Fruit fly (Drosophila melanogaster) whole organism, prepupa: ENCODE measurements around the gene CG31883.
A peak's percentile ranks its signal among the peaks of the same experiment; 100 is the strongest.

ENCODE experiments used
- Blimp-1 ChIP-seq: fragments of 200-800 bp; sonication (Bioruptor generic); optimal IDR thresholded peaks from 3 replicates; lab custom pipeline; 2017; ENCODE audit warnings: missing biosample characterization, missing genetic modification characterization, mild to moderate bottlenecking, moderate library complexity, missing genetic modification reagents
- CG10631 ChIP-seq: fragments of 200-800 bp; sonication (Bioruptor generic); optimal IDR thresholded peaks from 2 replicates; lab custom pipeline; 2016; ENCODE audit warnings: missing biosample characterization, missing genetic modification characterization
- CG10669 ChIP-seq: fragments of 200-800 bp; sonication (Bioruptor generic); optimal IDR thresholded peaks from 3 replicates; lab custom pipeline; 2018; ENCODE audit warnings: missing biosample characterization, mild to moderate bottlenecking, missing genetic modification characterization, moderate library complexity
- CG11294 ChIP-seq: fragments of 200-800 bp; sonication (Bioruptor generic); IDR thresholded peaks from 2 replicates; pipeline ENCODE4 v1.3.6; 2022; ENCODE audit warnings: missing biosample characterization, missing genetic modification characterization
- CG11762 ChIP-seq: fragments of 200-800 bp; sonication (Bioruptor generic); optimal IDR thresholded peaks from 3 replicates; lab custom pipeline; 2016; ENCODE audit warnings: missing biosample characterization, missing genetic modification characterization; ENCODE audit not compliant: insufficient read depth
- CG16779 ChIP-seq: fragments of 200-800 bp; sonication (Bioruptor generic); optimal IDR thresholded peaks from 3 replicates; lab custom pipeline; 2017; ENCODE audit warnings: missing biosample characterization, mild to moderate bottlenecking, missing genetic modification characterization
- CG31627 ChIP-seq: fragments of 200-800 bp; sonication (Bioruptor generic); optimal IDR thresholded peaks from 3 replicates; lab custom pipeline; 2016; ENCODE audit warnings: missing biosample characterization, missing genetic modification characterization
- CG34406 ChIP-seq: fragments of 200-800 bp; sonication (Bioruptor generic); optimal IDR thresholded peaks from 3 replicates; lab custom pipeline; 2016; ENCODE audit warnings: missing biosample characterization, missing genetic modification characterization
- CG3919 ChIP-seq: fragments of 200-800 bp; sonication (Bioruptor generic); optimal IDR thresholded peaks from 3 replicates; lab custom pipeline; 2016; ENCODE audit warnings: missing biosample characterization, missing genetic modification characterization
- CG6276 ChIP-seq: fragments of 200-800 bp; sonication (Bioruptor generic); optimal IDR thresholded peaks from 2 replicates; lab custom pipeline; 2017; ENCODE audit warnings: missing biosample characterization, mild to moderate bottlenecking, missing genetic modification characterization
- CG6792 ChIP-seq: fragments of 200-800 bp; sonication (Bioruptor generic); optimal IDR thresholded peaks from 3 replicates; lab custom pipeline; 2016; ENCODE audit warnings: missing biosample characterization, missing genetic modification characterization
- CG7368 ChIP-seq: fragments of 200-800 bp; sonication (Bioruptor generic); optimal IDR thresholded peaks from 3 replicates; lab custom pipeline; 2016; ENCODE audit warnings: missing biosample characterization, missing genetic modification characterization
- CG8119 ChIP-seq: fragments of 200-800 bp; sonication (Bioruptor generic); IDR thresholded peaks from 3 replicates; pipeline ENCODE4 v1.3.6; 2022; ENCODE audit warnings: missing biosample characterization, missing genetic modification characterization
- CG8319 ChIP-seq: fragments of 200-800 bp; sonication (Bioruptor generic); optimal IDR thresholded peaks from 3 replicates; lab custom pipeline; 2016; ENCODE audit warnings: missing biosample characterization, missing genetic modification characterization
- CG8632 ChIP-seq: fragments of 200-800 bp; sonication (Bioruptor generic); optimal IDR thresholded peaks from 3 replicates; lab custom pipeline; 2016; ENCODE audit warnings: missing biosample characterization, missing genetic modification characterization
- Eip75B ChIP-seq: fragments of 200-800 bp; sonication (Bioruptor generic); optimal IDR thresholded peaks from 3 replicates; lab custom pipeline; 2016; ENCODE audit warnings: missing biosample characterization, missing genetic modification characterization
- Eip78C ChIP-seq: fragments of 200-800 bp; sonication (Bioruptor generic); peaks from one replicate; lab custom pipeline; 2016; ENCODE audit warnings: missing biosample characterization, missing genetic modification characterization
- Eip93F ChIP-seq: fragments of 200-800 bp; sonication (Bioruptor generic); optimal IDR thresholded peaks from 2 replicates; lab custom pipeline; 2016; ENCODE audit warnings: missing biosample characterization, mild to moderate bottlenecking, missing genetic modification characterization
- Gug ChIP-seq: fragments of 200-800 bp; sonication (Bioruptor generic); IDR thresholded peaks from 2 replicates; pipeline ENCODE4 v1.3.6; 2022; ENCODE audit warnings: missing biosample characterization, missing genetic modification characterization
- Hr38 ChIP-seq: sonication (Bioruptor generic); optimal IDR thresholded peaks from 2 replicates; lab custom pipeline; 2016; ENCODE audit warnings: missing biosample characterization, missing genetic modification characterization
- Hr39 ChIP-seq: fragments of 200-800 bp; sonication (Bioruptor generic); optimal IDR thresholded peaks from 2 replicates; lab custom pipeline; 2016; ENCODE audit warnings: missing biosample characterization, missing genetic modification characterization
- Smox ChIP-seq: fragments of 200-800 bp; sonication (Bioruptor generic); optimal IDR thresholded peaks from 3 replicates; lab custom pipeline; 2016; ENCODE audit warnings: missing biosample characterization, missing genetic modification characterization
- Sox102F ChIP-seq: fragments of 200-800 bp; sonication (Bioruptor generic); optimal IDR thresholded peaks from 2 replicates; lab custom pipeline; 2016; ENCODE audit warnings: missing biosample characterization, mild to moderate bottlenecking, missing genetic modification characterization
- Sox14 ChIP-seq: fragments of 200-800 bp; sonication (Bioruptor generic); optimal IDR thresholded peaks from 3 replicates; lab custom pipeline; 2016; ENCODE audit warnings: missing biosample characterization, missing genetic modification characterization
- Sox15 ChIP-seq: fragments of 200-800 bp; sonication (Bioruptor generic); optimal IDR thresholded peaks from 3 replicates; lab custom pipeline; 2016; ENCODE audit warnings: missing biosample characterization, missing genetic modification characterization
- achi ChIP-seq: fragments of 200-800 bp; sonication (Bioruptor generic); optimal IDR thresholded peaks from 3 replicates; lab custom pipeline; 2016; ENCODE audit warnings: missing biosample characterization, missing genetic modification characterization
- cyc ChIP-seq: fragments of 200-800 bp; sonication (Bioruptor generic); optimal IDR thresholded peaks from 3 replicates; lab custom pipeline; 2016; ENCODE audit warnings: missing biosample characterization, missing genetic modification characterization
- eg ChIP-seq: fragments of 200-800 bp; sonication (Bioruptor generic); IDR thresholded peaks from 3 replicates; pipeline ENCODE4 v1.3.6; 2022; ENCODE audit warnings: missing biosample characterization, missing genetic modification characterization
- esn ChIP-seq: fragments of 200-800 bp; sonication (Bioruptor generic); optimal IDR thresholded peaks from 2 replicates; lab custom pipeline; 2016; ENCODE audit warnings: missing biosample characterization, mild to moderate bottlenecking, missing genetic modification characterization, moderate library complexity
- fkh ChIP-seq: fragments of 200-800 bp; sonication (Bioruptor generic); optimal IDR thresholded peaks from 3 replicates; lab custom pipeline; 2017; ENCODE audit warnings: missing biosample characterization, mild to moderate bottlenecking, missing genetic modification characterization, moderate library complexity
- lz ChIP-seq: fragments of 200-800 bp; sonication (Bioruptor generic); optimal IDR thresholded peaks from 3 replicates; lab custom pipeline; 2016; ENCODE audit warnings: missing biosample characterization, missing genetic modification characterization
- salr ChIP-seq, 2 experiments: fragments of 200-800 bp; sonication (Bioruptor generic); optimal IDR thresholded peaks; 3 replicates each; lab custom pipeline; 2016 to 2018; ENCODE audit warnings: missing biosample characterization in 2 of 2, missing genetic modification characterization in 2 of 2, mild to moderate bottlenecking in 1 of 2
- spab ChIP-seq: fragments of 200-800 bp; sonication (Bioruptor generic); optimal IDR thresholded peaks from 2 replicates; lab custom pipeline; 2017; ENCODE audit warnings: missing biosample characterization, mild to moderate bottlenecking, missing genetic modification characterization, missing genetic modification reagents
- ss ChIP-seq, 2 experiments: fragments of 200-800 bp; sonication (Bioruptor generic); optimal IDR thresholded peaks; 2 replicates in 1 of 2; 3 replicates in 1 of 2; lab custom pipeline; 2017 to 2018; ENCODE audit warnings: mild to moderate bottlenecking in 2 of 2, missing biosample characterization in 2 of 2, missing genetic modification characterization in 2 of 2, moderate library complexity in 1 of 2
- svp ChIP-seq: fragments of 200-800 bp; sonication (Bioruptor generic); peaks from one replicate; lab custom pipeline; 2016; ENCODE audit warnings: missing biosample characterization, missing genetic modification characterization
- topi ChIP-seq: fragments of 200-800 bp; sonication (Bioruptor generic); optimal IDR thresholded peaks from 3 replicates; lab custom pipeline; 2016; ENCODE audit warnings: missing biosample characterization, missing genetic modification characterization
- vri ChIP-seq: fragments of 200-800 bp; sonication (Bioruptor generic); optimal IDR thresholded peaks from 3 replicates; lab custom pipeline; 2016; ENCODE audit warnings: missing biosample characterization, mild to moderate bottlenecking, missing genetic modification characterization

The CG31883 gene

DNA sequence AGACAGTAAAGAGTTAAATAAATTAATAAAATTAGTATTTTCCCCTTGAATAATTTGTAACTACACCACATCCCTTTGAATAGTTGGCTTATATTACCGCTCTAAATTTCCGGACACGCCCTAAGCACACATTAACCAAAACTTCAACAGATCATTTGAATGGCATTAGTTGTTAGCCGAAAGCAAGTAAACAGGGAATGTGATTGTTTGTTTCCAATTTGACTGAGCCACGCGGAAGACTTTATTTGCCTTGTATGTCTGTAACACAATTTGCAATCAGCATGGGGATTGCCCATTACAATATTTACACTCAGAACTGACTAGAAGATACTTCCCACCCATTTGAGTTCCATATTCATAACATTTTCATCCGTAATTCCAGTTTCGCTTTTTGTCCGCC lies 18.7 kb upstream of the CG31883 start:
- TF ChIP-seq fkh (GFP tag; lab: Kevin White, UChicago): peak; percentile 91
- TF ChIP-seq Eip75B (GFP tag; lab: Kevin White, UChicago): no peak

dm6 chr2L:9510429-9510828 lies 17.9 kb upstream of the CG31883 start:
- TF ChIP-seq CG11762 (GFP tag; lab: Kevin White, UChicago) (no peak), CG16779 (no peak), CG8632 (GFP tag; lab: Kevin White, UChicago) (no peak), CG34406 (no peak), Sox102F (GFP tag; lab: Kevin White, UChicago) (no peak), CG7368 (no peak), ss (GFP tag; optimal IDR thresholded peaks at IDR 0.05; lab: Kevin White, UChicago) (peak in 1 of 2 experiments; percentile 32), Sox15 (no peak)

DNA sequence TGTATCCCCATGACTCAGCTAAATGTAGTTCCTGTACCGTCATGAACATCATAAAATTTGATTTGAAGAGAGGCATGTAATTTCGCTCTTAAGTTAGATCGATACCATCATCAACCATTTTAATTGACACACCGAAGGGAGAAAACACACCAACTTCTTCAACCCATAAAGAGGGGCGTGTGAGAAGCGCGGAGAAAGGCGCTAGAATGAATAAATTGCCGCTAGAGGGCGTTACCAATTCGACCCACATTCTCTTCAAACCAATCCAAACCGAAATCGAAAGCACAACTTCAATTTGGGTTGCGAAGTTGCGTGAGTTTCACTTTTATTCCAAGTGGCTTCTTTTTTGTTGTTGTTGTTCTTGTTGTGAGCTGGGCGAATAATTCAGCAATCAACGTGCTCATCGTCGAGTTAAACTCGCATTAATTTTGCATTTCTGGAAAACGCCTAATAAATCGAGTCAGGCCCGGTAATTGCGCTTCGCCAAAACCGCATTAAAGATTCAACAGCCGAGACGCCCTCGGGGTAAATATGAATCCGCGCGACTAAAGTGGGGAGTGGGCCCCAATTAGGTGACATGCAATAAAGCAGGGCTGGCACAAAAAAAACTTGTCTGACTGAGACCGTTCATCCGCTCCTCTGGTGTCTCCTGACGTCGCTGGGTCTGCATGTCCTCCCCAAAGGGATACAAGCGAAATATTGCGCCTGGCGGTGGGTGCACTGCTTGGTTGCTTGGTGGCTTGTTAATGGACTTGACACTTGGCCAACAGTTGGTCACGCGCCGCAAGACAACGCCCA lies 15.7 kb upstream of the CG31883 start:
- TF ChIP-seq achi: no peak
- no peak for TF ChIP-seq CG3919 (GFP tag; lab: Kevin White, UChicago)
- TF ChIP-seq ss (GFP tag; optimal IDR thresholded peaks at IDR 0.05; lab: Kevin White, UChicago): peak; percentile 15 to 75
- no peak for TF ChIP-seq svp (GFP tag; lab: Kevin White, UChicago)
- TF ChIP-seq Smox (GFP tag; lab: Kevin White, UChicago): no peak
- peak; percentile 93 for TF ChIP-seq Blimp-1
- TF ChIP-seq Eip78C (GFP tag; lab: Kevin White, UChicago): peak; percentile 27
- TF ChIP-seq, all 60 proteins: peak for 3

dm6 chr2L:9513771-9514170 lies 14.5 kb upstream of the CG31883 start:
- no peak for TF ChIP-seq esn (GFP tag; lab: Kevin White, UChicago)
- no peak for TF ChIP-seq spab (GFP tag; lab: Kevin White, UChicago)
- TF ChIP-seq CG8119: no peak
- TF ChIP-seq salr (GFP tag; optimal IDR thresholded peaks at IDR 0.05; lab: Kevin White, UChicago): no peak
- peak; percentile 76 for TF ChIP-seq Eip93F (GFP tag; lab: Kevin White, UChicago)
- no peak for TF ChIP-seq CG10669
- TF ChIP-seq Hr38 (GFP tag; lab: Kevin White, UChicago): no peak
- no peak for TF ChIP-seq topi (GFP tag; lab: Kevin White, UChicago)
- peak; percentile 86 for TF ChIP-seq vri (GFP tag; lab: Kevin White, UChicago)
- TF ChIP-seq eg: no peak
- no peak for TF ChIP-seq CG11762 (GFP tag; lab: Kevin White, UChicago)
- TF ChIP-seq Gug (GFP tag; lab: Robert Waterston, UW): no peak
- TF ChIP-seq CG8319 (GFP tag; lab: Kevin White, UChicago): no peak
- TF ChIP-seq CG6792 (GFP tag; lab: Kevin White, UChicago): no peak
- no peak for TF ChIP-seq Eip78C (GFP tag; lab: Kevin White, UChicago)
- TF ChIP-seq lz (GFP tag; lab: Kevin White, UChicago): no peak

DNA sequence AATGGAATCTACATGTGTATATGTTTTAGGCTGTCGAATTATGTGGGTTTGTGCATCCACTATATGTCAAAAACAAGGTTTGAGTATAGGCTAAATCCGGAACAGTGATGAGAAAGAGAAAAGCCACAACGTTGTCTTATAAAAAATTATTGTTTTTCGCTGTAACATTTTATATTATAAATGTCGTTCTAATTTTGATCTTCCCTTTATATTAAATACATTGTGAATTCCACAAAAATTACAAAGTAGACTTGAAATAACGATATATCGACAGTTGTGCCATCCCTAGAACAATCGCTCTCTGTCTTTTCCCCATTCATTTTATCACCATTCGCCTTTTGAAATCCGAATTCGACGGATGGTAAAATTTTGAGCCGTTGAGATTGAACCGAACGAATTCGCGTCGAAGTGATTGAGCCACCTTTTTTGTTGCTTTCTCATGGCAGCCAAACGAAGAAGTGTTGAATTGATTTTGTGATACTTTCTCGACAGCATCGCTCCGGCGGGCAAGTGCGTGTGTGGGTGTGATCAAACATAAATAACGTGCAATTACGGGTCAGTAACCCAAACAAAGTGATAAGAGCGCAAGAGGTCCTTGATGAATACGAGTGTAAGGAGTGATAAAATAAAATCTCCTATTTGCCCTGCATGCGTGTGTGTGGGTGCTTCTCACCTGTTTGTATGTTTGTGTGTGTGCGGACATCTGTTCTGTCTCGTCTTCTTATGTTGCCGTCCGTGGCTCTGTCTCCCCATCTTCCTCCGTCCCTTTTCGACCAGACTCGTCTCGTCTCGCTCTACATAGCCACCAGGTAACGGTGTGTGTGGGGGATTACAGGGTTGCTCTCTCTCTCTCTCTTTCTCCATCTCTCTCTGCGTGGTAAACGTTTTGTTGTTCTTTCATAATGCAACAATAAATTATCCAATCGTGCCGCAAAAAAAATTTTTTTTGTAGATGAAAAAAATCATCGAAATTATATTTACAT lies 7.1 kb upstream of the CG31883 start, which contains the start of gene Oatp30B:
Oatp30B (plus strand) TSS at position 325 of the 983 bp plus-strand sequence.
- TF ChIP-seq eg (peak; percentile 97), CG7368 (peak; percentile 88), CG31627 (GFP tag; lab: Kevin White, UChicago) (peak; percentile 97), Eip78C (GFP tag; lab: Kevin White, UChicago) (peak; percentile 97), lz (GFP tag; lab: Kevin White, UChicago) (peak; percentile 96), CG3919 (GFP tag; lab: Kevin White, UChicago) (peak; percentile 93), CG11762 (GFP tag; lab: Kevin White, UChicago) (peak; percentile 88), CG8319 (GFP tag; lab: Kevin White, UChicago) (peak; percentile 85), Sox14 (GFP tag; lab: Kevin White, UChicago) (peak; percentile 95), CG8632 (GFP tag; lab: Kevin White, UChicago) (peak; percentile 90), salr (GFP tag; optimal IDR thresholded peaks at IDR 0.05; lab: Kevin White, UChicago) (peak; percentile 81 to 83), vri (GFP tag; lab: Kevin White, UChicago) (peak; percentile 88), Hr39 (peak; percentile 94), Eip93F (GFP tag; lab: Kevin White, UChicago) (peak; percentile 93), Gug (GFP tag; lab: Robert Waterston, UW) (peak; percentile 91), CG10631 (GFP tag; lab: Kevin White, UChicago) (peak; percentile 95), CG11294 (GFP tag; lab: Robert Waterston, UW) (peak; percentile 89; the same call in 1 of the 2 replicates), CG34406 (peak; percentile 93), Smox (GFP tag; lab: Kevin White, UChicago) (peak; percentile 96), cyc (GFP tag; lab: Kevin White, UChicago) (peak; percentile 93), CG6276 (GFP tag; lab: Kevin White, UChicago) (peak; percentile 79), spab (GFP tag; lab: Kevin White, UChicago) (peak; percentile 60), Blimp-1 (peak; percentile 57)
